Worm (Caenorhabditis elegans) whole organism, L1 larva: ENCODE data around the gene enu-3.1.

Experiments
- C04F5.9 ChIP-seq: sonication (generic microtip); optimal IDR thresholded peaks from 2 replicates; lab custom pipeline; 2016; ENCODE audit warnings: missing genetic modification characterization, missing compliant biosample characterization
- C16A3.4 ChIP-seq: fragments of 150-350 bp; optimal IDR thresholded peaks from 2 replicates; lab custom pipeline; 2014; ENCODE audit warnings: missing biosample characterization, missing genetic modification characterization
- C34B4.2 ChIP-seq: sonication (generic microtip); optimal IDR thresholded peaks from 2 replicates; lab custom pipeline; 2017; ENCODE audit warnings: mild to moderate bottlenecking, missing genetic modification characterization, missing compliant biosample characterization
- aha-1 ChIP-seq: fragments of 150-350 bp; optimal IDR thresholded peaks from 2 replicates; lab custom pipeline; 2014; ENCODE audit warnings: missing biosample characterization, missing genetic modification characterization
- alr-1 ChIP-seq: fragments of 200-800 bp; sonication (Bioruptor generic); optimal IDR thresholded peaks from 2 replicates; lab custom pipeline; 2018; ENCODE audit warnings: borderline replicate concordance, mild to moderate bottlenecking, missing genetic modification characterization, missing compliant biosample characterization
- aly-2 ChIP-seq: fragments of 150-350 bp; optimal IDR thresholded peaks from 2 replicates; lab custom pipeline; 2014; ENCODE audit warnings: missing biosample characterization, missing genetic modification characterization
- ama-1 ChIP-seq: fragments of 150-350 bp; optimal IDR thresholded peaks from 2 replicates; lab custom pipeline; 2014
- blmp-1 ChIP-seq: fragments of 150-350 bp; optimal IDR thresholded peaks from 2 replicates; lab custom pipeline; 2014; ENCODE audit warnings: missing biosample characterization, missing genetic modification characterization
- ceh-63 ChIP-seq: fragments of 200-800 bp; sonication (Bioruptor generic); optimal IDR thresholded peaks from 2 replicates; lab custom pipeline; 2018; ENCODE audit warnings: mild to moderate bottlenecking, missing genetic modification characterization, missing compliant biosample characterization
- ceh-8 ChIP-seq: fragments of 200-800 bp; sonication (Bioruptor generic); optimal IDR thresholded peaks from 2 replicates; lab custom pipeline; 2018; ENCODE audit warnings: mild to moderate bottlenecking, missing genetic modification characterization, moderate library complexity, missing compliant biosample characterization
- ceh-88 ChIP-seq: fragments of 200-800 bp; sonication (Bioruptor generic); IDR thresholded peaks from 2 replicates; pipeline ENCODE4 v1.3.6; 2022; ENCODE audit warnings: missing genetic modification characterization, missing compliant biosample characterization
- ceh-90 ChIP-seq: sonication (generic microtip); optimal IDR thresholded peaks from 2 replicates; lab custom pipeline; 2016; ENCODE audit warnings: missing genetic modification characterization, missing compliant biosample characterization
- dpl-1 ChIP-seq, 3 experiments: fragments of 150-350 bp in 2 of 3; sonication (generic microtip) in 1 of 3; optimal IDR thresholded peaks; 2 replicates each; lab custom pipeline; 2014 to 2017; ENCODE audit warnings: missing biosample characterization in 3 of 3, missing genetic modification characterization in 3 of 3, missing genetic modification reagents in 3 of 3
- dsc-1 ChIP-seq: sonication (generic microtip); optimal IDR thresholded peaks from 2 replicates; lab custom pipeline; 2016; ENCODE audit warnings: mild to moderate bottlenecking, missing genetic modification characterization, missing compliant biosample characterization
- efl-1 ChIP-seq, 4 experiments: fragments of 150-350 bp; optimal IDR thresholded peaks in 3 of 4; peaks in 1 of 4; 1 replicate in 1 of 4; 2 replicates in 3 of 4; lab custom pipeline; 2014; ENCODE audit warnings: missing biosample characterization in 2 of 4, missing genetic modification characterization in 2 of 4, missing genetic modification reagents in 2 of 4
- efl-3 ChIP-seq: fragments of 200-800 bp; sonication (Bioruptor generic); optimal IDR thresholded peaks from 2 replicates; lab custom pipeline; 2018; ENCODE audit warnings: mild to moderate bottlenecking, missing genetic modification characterization, missing compliant biosample characterization
- egl-27 ChIP-seq, 2 experiments: fragments of 150-350 bp in 1 of 2; sonication (generic microtip); optimal IDR thresholded peaks; 3 replicates each; lab custom pipeline; 2017 to 2018; ENCODE audit warnings: missing biosample characterization in 2 of 2, missing genetic modification characterization in 2 of 2, missing genetic modification reagents in 2 of 2
- elt-2 ChIP-seq: sonication (generic microtip); optimal IDR thresholded peaks from 2 replicates; lab custom pipeline; 2016; ENCODE audit warnings: missing genetic modification characterization, mild to moderate bottlenecking, inconsistent platforms, missing compliant biosample characterization, missing genetic modification reagents
- elt-3 ChIP-seq, 6 experiments: fragments of 150-350 bp in 1 of 6; sonication (generic microtip); optimal IDR thresholded peaks; 2 replicates each; lab custom pipeline; 2017 to 2018; ENCODE audit warnings: missing biosample characterization in 6 of 6, missing genetic modification characterization in 6 of 6, inconsistent platforms in 1 of 6
- fkh-10 ChIP-seq: sonication (generic microtip); optimal IDR thresholded peaks from 2 replicates; lab custom pipeline; 2017; ENCODE audit warnings: missing biosample characterization, missing genetic modification reagents, missing genetic modification characterization
- hlh-17 ChIP-seq: fragments of 200-800 bp; sonication (Bioruptor generic); optimal IDR thresholded peaks from 2 replicates; lab custom pipeline; 2018; ENCODE audit warnings: missing genetic modification characterization, mild to moderate bottlenecking, missing compliant biosample characterization, moderate library complexity, borderline replicate concordance
- irx-1 ChIP-seq: sonication (generic microtip); optimal IDR thresholded peaks from 2 replicates; lab custom pipeline; 2016; ENCODE audit warnings: missing genetic modification characterization, missing compliant biosample characterization
- isw-1 ChIP-seq: fragments of 200-800 bp; sonication (Bioruptor generic); IDR thresholded peaks from 2 replicates; pipeline ENCODE4 v1.3.6; 2022; ENCODE audit warnings: missing genetic modification characterization, missing compliant biosample characterization
- jun-1 ChIP-seq: fragments of 150-350 bp; optimal IDR thresholded peaks from 2 replicates; lab custom pipeline; 2014; ENCODE audit warnings: missing biosample characterization, missing genetic modification reagents, missing genetic modification characterization
- lin-13 ChIP-seq: fragments of 150-350 bp; optimal IDR thresholded peaks from 2 replicates; lab custom pipeline; 2014; ENCODE audit warnings: missing biosample characterization, missing genetic modification reagents, missing genetic modification characterization
- lin-15B ChIP-seq: fragments of 150-350 bp; sonication (generic microtip); optimal IDR thresholded peaks from 3 replicates; lab custom pipeline; 2014; ENCODE audit warnings: missing biosample characterization, missing genetic modification characterization
- lin-35 ChIP-seq, 2 experiments: fragments of 150-350 bp; optimal IDR thresholded peaks; 2 replicates each; lab custom pipeline; 2014; ENCODE audit warnings: missing biosample characterization in 2 of 2, missing genetic modification characterization in 2 of 2, missing genetic modification reagents in 2 of 2
- lir-3 ChIP-seq: sonication (generic microtip); optimal IDR thresholded peaks from 2 replicates; lab custom pipeline; 2016; ENCODE audit warnings: mild to moderate bottlenecking, missing genetic modification characterization, moderate library complexity, missing compliant biosample characterization; ENCODE audit not compliant: poor library complexity
- lsy-2 ChIP-seq, 2 experiments: fragments of 150-350 bp; optimal IDR thresholded peaks; 2 replicates each; lab custom pipeline; 2014; ENCODE audit warnings: missing biosample characterization in 2 of 2, missing genetic modification characterization in 2 of 2
- mdl-1 ChIP-seq, 2 experiments: fragments of 150-350 bp; optimal IDR thresholded peaks; 2 replicates each; lab custom pipeline; 2014 to 2017; ENCODE audit warnings: missing biosample characterization in 2 of 2, missing genetic modification characterization in 2 of 2, inconsistent platforms in 1 of 2
- mep-1 ChIP-seq: fragments of 150-350 bp; optimal IDR thresholded peaks from 2 replicates; lab custom pipeline; 2014; ENCODE audit warnings: missing biosample characterization, missing genetic modification characterization
- nhr-19 ChIP-seq: fragments of 200-800 bp; sonication (Bioruptor generic); conservative IDR thresholded peaks from 2 replicates; pipeline ENCODE4 v1.3.6; 2022; ENCODE audit warnings: missing genetic modification characterization, missing compliant biosample characterization
- nhr-20 ChIP-seq: sonication (generic microtip); optimal IDR thresholded peaks from 2 replicates; lab custom pipeline; 2016; ENCODE audit warnings: mild to moderate bottlenecking, missing genetic modification characterization, missing compliant biosample characterization
- nhr-237 ChIP-seq: fragments of 150-350 bp; optimal IDR thresholded peaks from 2 replicates; lab custom pipeline; 2014; ENCODE audit warnings: missing biosample characterization, missing genetic modification characterization
- nhr-71 ChIP-seq: sonication (generic microtip); optimal IDR thresholded peaks from 2 replicates; lab custom pipeline; 2016; ENCODE audit warnings: mild to moderate bottlenecking, missing genetic modification characterization, moderate library complexity, missing compliant biosample characterization
- nhr-77 ChIP-seq: fragments of 150-350 bp; optimal IDR thresholded peaks from 2 replicates; lab custom pipeline; 2014; ENCODE audit warnings: missing biosample characterization, missing genetic modification characterization
- nhr-85 ChIP-seq: sonication (generic microtip); peaks from one replicate; lab custom pipeline; 2016; ENCODE audit warnings: missing genetic modification characterization, inconsistent platforms, missing compliant biosample characterization
- nhr-90 ChIP-seq: sonication (generic microtip); optimal IDR thresholded peaks from 2 replicates; lab custom pipeline; 2016; ENCODE audit warnings: mild to moderate bottlenecking, missing genetic modification characterization, missing compliant biosample characterization; ENCODE audit not compliant: poor library complexity
- skn-1 ChIP-seq: fragments of 150-350 bp; optimal IDR thresholded peaks from 2 replicates; lab custom pipeline; 2014; ENCODE audit warnings: missing biosample characterization, missing genetic modification characterization
- snu-23 ChIP-seq: sonication (generic microtip); optimal IDR thresholded peaks from 2 replicates; lab custom pipeline; 2016; ENCODE audit warnings: missing genetic modification characterization, missing compliant biosample characterization
- sptf-1 ChIP-seq: fragments of 150-350 bp; optimal IDR thresholded peaks from 2 replicates; lab custom pipeline; 2014; ENCODE audit warnings: missing biosample characterization, missing genetic modification characterization
- sup-37 ChIP-seq: fragments of 200-800 bp; sonication (Bioruptor generic); optimal IDR thresholded peaks from 2 replicates; lab custom pipeline; 2018; ENCODE audit warnings: mild to moderate bottlenecking, missing genetic modification characterization, missing compliant biosample characterization
- swsn-7 ChIP-seq: sonication (generic microtip); optimal IDR thresholded peaks from 2 replicates; lab custom pipeline; 2016; ENCODE audit warnings: missing genetic modification characterization, missing compliant biosample characterization
- tbx-2 ChIP-seq: sonication (generic microtip); optimal IDR thresholded peaks from 2 replicates; lab custom pipeline; 2016; ENCODE audit warnings: missing genetic modification characterization, missing compliant biosample characterization
- unc-98 ChIP-seq: fragments of 200-800 bp; sonication (Bioruptor generic); IDR thresholded peaks from 2 replicates; pipeline ENCODE4 v1.3.6; 2022; ENCODE audit warnings: missing genetic modification characterization, missing compliant biosample characterization
- ztf-4 ChIP-seq: fragments of 150-350 bp; optimal IDR thresholded peaks from 2 replicates; lab custom pipeline; 2014; ENCODE audit warnings: missing biosample characterization, missing genetic modification characterization

Gene enu-3.1

DNA sequence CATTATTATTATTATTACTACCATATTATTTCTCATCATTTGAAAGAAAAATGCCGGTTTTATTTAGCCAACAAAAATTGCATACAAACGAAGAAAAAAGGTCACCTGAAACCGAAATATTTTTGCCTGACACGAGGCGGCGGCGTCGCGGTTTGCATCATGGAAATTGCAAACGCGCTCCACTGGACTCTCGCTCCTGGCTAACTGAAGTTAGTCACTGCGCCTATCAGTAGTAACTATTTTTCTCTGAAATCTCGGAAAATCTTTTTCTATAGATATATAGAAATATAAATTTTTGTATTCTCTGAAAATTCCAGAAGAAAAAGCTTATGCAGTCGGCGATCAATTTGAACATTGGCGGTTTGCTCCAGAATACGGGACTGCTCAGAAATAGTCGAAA lies 20.3 kb upstream of the enu-3.1 start, which contains the start of gene ymel-1:
ymel-1 (plus strand) TSS at position 318 of the 400 bp plus-strand sequence.
- peak; percentile 44 to 60 for TF ChIP-seq lin-35 (GFP tag; optimal IDR thresholded peaks at IDR 0.05; lab: Kevin White, UChicago)
- TF ChIP-seq ceh-90 (tag; lab: Kevin White, UChicago): no peak
- peak; percentile 60 for TF ChIP-seq nhr-71
- TF ChIP-seq lin-13 (GFP tag; lab: Kevin White, UChicago): peak; percentile 23
- TF ChIP-seq mep-1 (tag; lab: Kevin White, UChicago): peak; percentile 59
- peak; percentile 31 to 43 for TF ChIP-seq efl-1 (optimal IDR thresholded peaks at IDR 0.05; lab: Kevin White, UChicago)
- peak in 1 of 2 experiments; percentile 49 for TF ChIP-seq efl-1 (GFP tag; optimal IDR thresholded peaks at IDR 0.05 in 1 of 2; lab: Kevin White, UChicago)
- no peak for TF ChIP-seq sup-37 (GFP tag; lab: Kevin White, UChicago)
- TF ChIP-seq efl-3: no peak
- no peak for TF ChIP-seq fkh-10 (GFP tag; lab: Kevin White, UChicago)
- peak; percentile 1; the same call in 1 of the 2 replicates for TF ChIP-seq isw-1
- no peak for TF ChIP-seq dsc-1 (tag; lab: Kevin White, UChicago)
- TF ChIP-seq nhr-237 (tag; lab: Kevin White, UChicago): no peak
- TF ChIP-seq nhr-85 (tag; lab: Kevin White, UChicago): peak; percentile 72
- TF ChIP-seq swsn-7: peak; percentile 25
- TF ChIP-seq aly-2 (tag; lab: Kevin White, UChicago): peak; percentile 48
- peak in 2 of 3 experiments; percentile 11 to 33 for TF ChIP-seq dpl-1 (GFP tag; optimal IDR thresholded peaks at IDR 0.05; lab: Kevin White, UChicago)
- TF ChIP-seq nhr-19 (GFP tag; lab: Robert Waterston, UW): peak; percentile 27; the same call in 1 of the 2 replicates
- peak; percentile 24 for TF ChIP-seq nhr-90 (tag; lab: Kevin White, UChicago)
- peak; percentile 11 to 49 for TF ChIP-seq lsy-2 (tag; optimal IDR thresholded peaks at IDR 0.05; lab: Kevin White, UChicago)
- no peak for TF ChIP-seq elt-3 (tag; optimal IDR thresholded peaks at IDR 0.05; lab: Kevin White, UChicago)
- peak; percentile 30 for TF ChIP-seq C16A3.4 (tag; lab: Kevin White, UChicago)
- TF ChIP-seq alr-1: no peak
- TF ChIP-seq C04F5.9 (tag; lab: Kevin White, UChicago): no peak
- no peak for TF ChIP-seq irx-1
- TF ChIP-seq sptf-1 (tag; lab: Kevin White, UChicago): no peak
- peak; percentile 17 for TF ChIP-seq skn-1
- peak; percentile 33 for TF ChIP-seq nhr-20 (tag; lab: Kevin White, UChicago)
- TF ChIP-seq tbx-2 (tag; lab: Kevin White, UChicago): peak; percentile 26
- peak; percentile 56 for TF ChIP-seq lin-15B
- TF ChIP-seq mdl-1 (tag; optimal IDR thresholded peaks at IDR 0.05; lab: Kevin White, UChicago): peak in 1 of 2 experiments; percentile 34
- TF ChIP-seq snu-23: peak; percentile 41

DNA sequence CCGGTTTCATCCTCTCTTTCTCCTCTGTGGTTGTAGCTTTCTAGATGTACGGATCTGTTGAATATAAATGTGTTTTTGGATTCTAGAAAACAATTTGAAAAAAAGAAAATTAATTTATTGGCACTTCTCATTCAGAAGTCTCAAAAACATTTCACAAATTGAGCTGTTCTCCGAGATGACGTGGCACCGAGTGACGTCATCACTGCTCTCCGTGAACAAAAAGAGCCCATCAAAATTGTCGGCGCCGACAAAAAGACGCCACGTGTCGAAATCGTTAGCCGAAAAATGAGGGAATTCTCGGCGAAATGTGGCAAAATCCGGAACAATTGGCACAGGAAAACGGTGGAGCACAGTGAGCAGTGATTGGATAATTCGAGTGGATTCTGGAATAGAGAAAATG lies 14.4 kb upstream of the enu-3.1 start:
- no peak for TF ChIP-seq egl-27 (tag; optimal IDR thresholded peaks at IDR 0.05; lab: Kevin White, UChicago)
- TF ChIP-seq nhr-77 (tag; lab: Kevin White, UChicago): no peak
- TF ChIP-seq hlh-17 (GFP tag; lab: Kevin White, UChicago): no peak
- no peak for TF ChIP-seq dpl-1 (GFP tag; optimal IDR thresholded peaks at IDR 0.05; lab: Kevin White, UChicago)
- no peak for TF ChIP-seq ama-1 (lab: Kevin White, UChicago)
- no peak for TF ChIP-seq nhr-19 (GFP tag; lab: Robert Waterston, UW)
- TF ChIP-seq lin-13 (GFP tag; lab: Kevin White, UChicago): no peak
- no peak for TF ChIP-seq ceh-88 (GFP tag; lab: Robert Waterston, UW)
- no peak for TF ChIP-seq unc-98
- no peak for TF ChIP-seq ztf-4 (tag; lab: Kevin White, UChicago)
- no peak for TF ChIP-seq blmp-1 (tag; lab: Kevin White, UChicago)
- no peak for TF ChIP-seq mep-1 (tag; lab: Kevin White, UChicago)
- TF ChIP-seq elt-2 (tag; lab: Kevin White, UChicago): no peak
- TF ChIP-seq ceh-63: no peak
- TF ChIP-seq aha-1 (tag; lab: Kevin White, UChicago): no peak
- no peak for TF ChIP-seq lir-3 (tag; lab: Kevin White, UChicago)
- no peak for TF ChIP-seq ceh-8 (GFP tag; lab: Kevin White, UChicago)
- TF ChIP-seq jun-1 (tag; lab: Kevin White, UChicago): no peak
- TF ChIP-seq C34B4.2 (tag; lab: Kevin White, UChicago): no peak
- no peak for TF ChIP-seq tbx-2 (tag; lab: Kevin White, UChicago)
- TF ChIP-seq, all 84 proteins: peak for 0
